Fruit fly (Drosophila melanogaster) whole organism, adult: ENCODE measurements around the gene Gdap1.

Experiments
- CG11617 ChIP-seq: fragments of 200-800 bp; sonication (Bioruptor generic); optimal IDR thresholded peaks from 2 replicates; lab custom pipeline; 2017; ENCODE audit warnings: mild to moderate bottlenecking, missing biosample characterization, missing genetic modification reagents, missing genetic modification characterization
- CG14711 ChIP-seq: fragments of 200-800 bp; sonication (Bioruptor generic); optimal IDR thresholded peaks from 2 replicates; lab custom pipeline; 2018; ENCODE audit warnings: missing biosample characterization, mild to moderate bottlenecking, missing genetic modification characterization, moderate library complexity
- CG1620 ChIP-seq: fragments of 200-800 bp; sonication (Bioruptor generic); optimal IDR thresholded peaks from 2 replicates; lab custom pipeline; 2016; ENCODE audit warnings: missing biosample characterization, missing genetic modification characterization
- CG5204 ChIP-seq: fragments of 200-800 bp; sonication (Bioruptor generic); optimal IDR thresholded peaks from 2 replicates; lab custom pipeline; 2016; ENCODE audit warnings: missing biosample characterization, missing genetic modification characterization
- CG7045 ChIP-seq: fragments of 200-800 bp; sonication (Bioruptor generic); optimal IDR thresholded peaks from 2 replicates; lab custom pipeline; 2017; ENCODE audit warnings: missing biosample characterization, mild to moderate bottlenecking, missing genetic modification characterization
- Clk ChIP-seq: fragments of 200-800 bp; sonication (Bioruptor generic); optimal IDR thresholded peaks from 2 replicates; lab custom pipeline; 2017; ENCODE audit warnings: missing biosample characterization, missing genetic modification characterization
- Crg-1 ChIP-seq: fragments of 200-800 bp; sonication (Bioruptor generic); optimal IDR thresholded peaks from 2 replicates; lab custom pipeline; 2016; ENCODE audit warnings: missing biosample characterization, missing genetic modification characterization
- Hr96 ChIP-seq: fragments of 200-800 bp; sonication (Bioruptor generic); optimal IDR thresholded peaks from 2 replicates; lab custom pipeline; 2016; ENCODE audit warnings: missing biosample characterization, missing genetic modification characterization
- cic ChIP-seq: fragments of 200-800 bp; sonication (Bioruptor generic); optimal IDR thresholded peaks from 2 replicates; lab custom pipeline; 2017; ENCODE audit warnings: missing biosample characterization, mild to moderate bottlenecking, missing genetic modification characterization, moderate library complexity
- cnc ChIP-seq, 2 experiments: fragments of >200 bp; optimal IDR thresholded peaks; 2 replicates each; lab custom pipeline; 2017
- kay ChIP-seq: fragments of 200-800 bp; sonication (Bioruptor generic); peaks from one replicate; lab custom pipeline; 2016; ENCODE audit warnings: missing biosample characterization, missing genetic modification characterization, borderline replicate concordance
- ovo ChIP-seq: fragments of 200-800 bp; sonication (Bioruptor generic); optimal IDR thresholded peaks from 2 replicates; lab custom pipeline; 2016; ENCODE audit warnings: missing biosample characterization, missing genetic modification characterization
- pad ChIP-seq: fragments of 200-800 bp; sonication (Bioruptor generic); optimal IDR thresholded peaks from 3 replicates; lab custom pipeline; 2017; ENCODE audit warnings: missing biosample characterization, missing genetic modification characterization, mild to moderate bottlenecking, moderate library complexity, missing genetic modification reagents
- tj ChIP-seq: fragments of 200-800 bp; sonication (Bioruptor generic); optimal IDR thresholded peaks from 3 replicates; lab custom pipeline; 2017; ENCODE audit warnings: missing biosample characterization, mild to moderate bottlenecking, missing genetic modification characterization, moderate library complexity

DNA sequence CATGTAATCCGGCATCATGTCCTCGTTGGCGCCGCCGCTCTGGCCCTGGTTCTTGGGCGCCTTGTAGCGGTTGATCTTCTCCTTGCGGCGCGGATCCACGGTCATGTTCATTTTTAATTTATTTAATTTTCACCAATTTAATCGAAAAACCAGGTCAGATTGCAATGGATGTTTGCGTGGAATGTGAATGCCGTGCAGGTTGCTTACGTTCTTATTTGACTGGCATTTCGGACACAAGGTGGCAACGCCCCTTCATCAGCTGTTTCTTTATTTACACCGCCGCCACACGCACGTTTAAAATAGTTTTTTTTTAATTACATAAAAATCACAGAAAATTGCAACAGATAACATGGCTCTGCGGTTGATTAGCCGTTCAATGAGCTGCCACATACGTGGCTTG lies 5.6 kb upstream of the Gdap1 start, which contains the start of the genes CG10674 and CG4611:
- TF ChIP-seq ovo (GFP tag; lab: Kevin White, UChicago) (no peak), CG11617 (GFP tag; lab: Kevin White, UChicago) (peak; percentile 10), CG1620 (GFP tag; lab: Kevin White, UChicago) (no peak), tj (GFP tag; lab: Kevin White, UChicago) (no peak), pad (GFP tag; lab: Kevin White, UChicago) (no peak), Crg-1 (no peak), kay (GFP tag; lab: Kevin White, UChicago) (no peak), CG7045 (no peak), cnc (optimal IDR thresholded peaks at IDR 0.05; lab: Kevin White, UChicago) (no peak), CG14711 (tag; lab: Kevin White, UChicago) (no peak), CG5204 (GFP tag; lab: Kevin White, UChicago) (no peak), cic (GFP tag; lab: Kevin White, UChicago) (no peak), Hr96 (no peak), Clk (no peak)
